Worm (Caenorhabditis elegans): Measurements from ENCODE around the gene copb-2.

Gene copb-2

DNA sequence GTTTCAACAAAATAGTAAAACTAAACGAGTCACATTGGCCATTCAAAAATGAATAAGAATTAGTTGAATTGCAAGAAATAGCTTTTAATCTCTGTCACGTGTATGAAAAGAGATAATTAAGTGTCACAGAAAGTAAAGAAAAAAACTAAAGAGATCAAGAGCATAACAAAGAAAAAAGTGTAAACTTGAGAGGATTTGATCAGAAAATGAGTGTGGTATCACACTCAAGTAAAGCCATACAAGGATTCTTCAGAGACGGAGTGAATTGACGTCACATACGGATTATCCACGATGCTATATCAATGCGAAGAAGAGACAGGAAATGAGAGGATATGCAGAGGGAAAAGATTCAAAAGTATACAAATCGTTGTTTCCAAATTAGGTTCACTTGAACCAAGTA, 9.8 kb downstream of the copb-2 start:
- TF ChIP-seq nhr-11 (tag; optimal IDR thresholded peaks at IDR 0.05), result no peak

ce11 chrIV:9477135-9477928, 17.8 kb downstream of the copb-2 start, which contains the start of gene wrt-3:
wrt-3 (minus strand) TSS chrIV:9477456.
- TF ChIP-seq nhr-43 (tag; optimal IDR thresholded peaks at IDR 0.05; ENCODE audit: poor library complexity, severe bottlenecking) (peak; percentile 89), unc-39 (tag; optimal IDR thresholded peaks at IDR 0.05) (no peak), jun-1 (tag; optimal IDR thresholded peaks at IDR 0.05) (peak; percentile 12), lsy-12 (tag; optimal IDR thresholded peaks at IDR 0.05) (peak; percentile 59), nhr-25 (tag; optimal IDR thresholded peaks at IDR 0.05) (peak; percentile 33), elt-1 (tag; optimal IDR thresholded peaks at IDR 0.05) (no peak), snpc-4 (tag; optimal IDR thresholded peaks at IDR 0.05) (no peak), elt-2 (tag; optimal IDR thresholded peaks at IDR 0.05) (peak; percentile 46), mdl-1 (tag; optimal IDR thresholded peaks at IDR 0.05) (no peak), lin-39 (tag; optimal IDR thresholded peaks at IDR 0.05) (peak; percentile 65), ZK546.5 (tag; optimal IDR thresholded peaks at IDR 0.05) (no peak), R02D3.7 (tag; optimal IDR thresholded peaks at IDR 0.05) (peak; percentile 4), pqm-1 (tag; optimal IDR thresholded peaks at IDR 0.05) (peak; percentile 46), elt-3 (tag; optimal IDR thresholded peaks at IDR 0.05) (peak in 1 of 3 experiments; percentile 68)

DNA sequence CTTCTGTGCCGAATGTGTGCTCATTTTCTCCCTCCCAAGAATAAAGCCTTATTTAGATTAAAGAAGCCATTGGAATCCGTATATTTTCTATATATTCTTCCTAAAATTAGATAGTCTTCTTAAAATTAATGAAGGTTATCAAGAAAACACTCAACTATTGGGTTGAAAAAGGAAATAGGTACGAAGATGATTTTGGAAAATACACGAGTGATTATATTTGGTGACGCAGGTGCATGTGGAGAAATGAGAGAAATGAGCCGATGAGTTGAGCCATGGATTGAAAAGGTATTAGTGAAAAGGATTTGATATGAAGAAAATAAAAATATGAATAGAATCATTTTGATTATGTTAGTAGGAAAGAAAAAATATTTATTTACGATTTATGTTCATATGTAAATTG, 21.4 kb downstream of the copb-2 start, which contains the start of gene cng-3:
Gene cng-3 (minus strand): TSS at position 102 of the 400 bp plus-strand sequence.
- no peak for TF ChIP-seq nhr-43 (tag; optimal IDR thresholded peaks at IDR 0.05; ENCODE audit: poor library complexity, severe bottlenecking)
- no peak for TF ChIP-seq ama-1 (optimal IDR thresholded peaks at IDR 0.05)
- TF ChIP-seq mml-1 (tag; optimal IDR thresholded peaks at IDR 0.05), result no peak
- TF ChIP-seq nhr-25 (tag; optimal IDR thresholded peaks at IDR 0.05), result no peak
- TF ChIP-seq elt-1 (tag; optimal IDR thresholded peaks at IDR 0.05), result no peak
- no peak for TF ChIP-seq nhr-28 (tag; optimal IDR thresholded peaks at IDR 0.05)
- TF ChIP-seq nhr-11 (tag; optimal IDR thresholded peaks at IDR 0.05), result no peak
- no peak for TF ChIP-seq fkh-2 (tag; optimal IDR thresholded peaks at IDR 0.05)
- no peak for TF ChIP-seq fos-1 (tag; optimal IDR thresholded peaks at IDR 0.05)
- no peak for TF ChIP-seq sea-2 (GFP tag; optimal IDR thresholded peaks at IDR 0.05)
- no peak for TF ChIP-seq snpc-4 (tag; optimal IDR thresholded peaks at IDR 0.05)
- no peak for TF ChIP-seq egl-27 (tag; optimal IDR thresholded peaks at IDR 0.05)
- no peak for TF ChIP-seq lsy-12 (tag; optimal IDR thresholded peaks at IDR 0.05)
- no peak for TF ChIP-seq nhr-12 (tag; optimal IDR thresholded peaks at IDR 0.05)
- TF ChIP-seq lin-15B (tag; optimal IDR thresholded peaks at IDR 0.05), result no peak
- TF ChIP-seq pha-4 (tag; optimal IDR thresholded peaks at IDR 0.05), result no peak
- no peak for TF ChIP-seq ceh-82 (tag; optimal IDR thresholded peaks at IDR 0.05)
- no peak for TF ChIP-seq nhr-67 (tag; optimal IDR thresholded peaks at IDR 0.05)

DNA sequence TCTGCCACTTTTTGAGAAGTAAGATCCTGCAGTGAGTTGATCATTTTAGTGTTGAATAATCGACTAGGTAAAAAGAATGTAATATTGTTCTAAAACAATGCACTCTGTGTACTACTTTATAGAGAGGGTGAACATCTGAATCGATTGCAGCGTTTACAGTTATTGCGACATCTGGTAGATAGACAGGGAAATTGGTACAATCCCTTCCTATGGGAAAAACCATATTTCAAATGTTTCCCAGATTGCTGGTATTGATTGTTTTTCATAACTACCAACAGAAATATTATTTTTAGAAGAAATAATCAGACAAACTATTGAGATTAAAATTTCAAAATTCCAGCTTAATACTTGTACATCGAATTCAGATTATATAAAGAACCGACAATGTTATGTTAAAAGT, 25.5 kb downstream of the copb-2 start, which contains the start of gene gadr-2:
Gene gadr-2 (minus strand): TSS at position 101 of the 400 bp plus-strand sequence.
- no peak for TF ChIP-seq sea-2 (GFP tag; optimal IDR thresholded peaks at IDR 0.05)

DNA sequence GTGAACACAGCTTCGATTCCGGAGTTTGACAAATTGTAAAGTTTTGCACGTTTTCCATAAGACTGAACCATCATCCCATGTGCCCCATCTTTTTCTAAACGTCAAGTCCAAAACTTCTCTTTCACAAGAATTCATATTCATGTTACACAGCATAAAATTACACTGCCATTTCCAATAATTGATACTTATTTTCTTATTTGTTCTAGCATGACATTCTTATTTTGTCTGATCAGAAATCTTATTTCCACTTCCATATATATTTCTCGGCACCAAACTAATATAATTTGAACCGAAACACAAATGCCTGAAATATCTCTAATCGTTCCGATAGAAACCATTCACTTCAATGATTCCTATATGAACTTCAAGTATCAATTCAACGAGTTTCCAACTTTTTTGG, 26.4 kb downstream of the copb-2 start, which contains the start of gene sru-2:
Gene sru-2 (plus strand): TSS at position 301 of the 400 bp plus-strand sequence.
- TF ChIP-seq ceh-16 (tag; optimal IDR thresholded peaks at IDR 0.05), result no peak
- TF ChIP-seq nhr-67 (tag; optimal IDR thresholded peaks at IDR 0.05), result no peak
- TF ChIP-seq ztf-4 (tag; optimal IDR thresholded peaks at IDR 0.05), result no peak
- TF ChIP-seq pqm-1 (tag; optimal IDR thresholded peaks at IDR 0.05), result no peak

- TF ChIP-seq lin-15B (tag; optimal IDR thresholded peaks at IDR 0.05), result no peak
- TF ChIP-seq pha-4 (tag; optimal IDR thresholded peaks at IDR 0.05), result no peak
- no peak for TF ChIP-seq nhr-25 (tag; optimal IDR thresholded peaks at IDR 0.05)
- no peak for TF ChIP-seq pqm-1 (tag; optimal IDR thresholded peaks at IDR 0.05)
- TF ChIP-seq nhr-23 (tag; optimal IDR thresholded peaks at IDR 0.05), result no peak
- no peak for TF ChIP-seq aly-2 (tag; optimal IDR thresholded peaks at IDR 0.05)
Measured at ce11 chrIV:9486779-9487178, 27.2 kb downstream of the copb-2 start.
